ENCODE assay signal across 3 worm cellular contexts in the genomic region with DNA sequence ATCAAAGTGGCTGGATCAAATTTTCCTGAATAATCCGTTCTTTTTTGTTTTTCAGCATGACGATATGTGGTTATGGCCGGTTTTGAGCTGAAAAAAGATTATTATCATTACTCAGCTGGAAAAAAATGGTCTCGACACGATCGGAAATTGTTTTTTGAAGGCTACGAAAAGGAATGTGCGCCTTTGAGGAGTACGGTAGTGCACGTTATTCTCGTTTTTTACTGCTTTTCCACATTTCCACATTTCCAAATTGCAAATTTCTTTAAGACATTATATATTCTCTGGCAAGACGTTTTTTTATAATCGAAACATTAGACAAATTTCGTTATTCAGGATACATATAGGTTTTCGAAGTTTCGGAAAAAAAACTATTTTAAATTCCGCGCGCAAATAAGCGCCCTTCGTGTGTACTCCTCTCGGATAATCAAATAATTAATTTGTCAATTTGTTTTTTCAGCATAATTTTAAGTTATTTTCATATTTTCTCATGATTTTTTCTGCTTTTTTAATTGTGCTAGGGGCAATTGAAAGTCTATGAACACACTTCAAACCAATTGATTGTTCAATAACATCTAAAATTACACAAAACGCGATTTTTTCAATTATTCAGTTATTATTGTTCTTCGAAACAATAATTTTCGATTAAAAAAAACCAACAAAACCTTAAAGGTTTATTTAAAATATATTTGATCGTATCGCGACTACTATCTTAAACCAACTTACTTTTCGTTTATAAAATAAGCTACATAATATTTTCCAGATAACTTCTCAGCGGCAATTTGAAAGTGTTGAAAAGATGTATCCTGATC.
TF ChIP-seq lines count a peak whose summit lies in the region.

A gene (plus strand): TSS at position 759 of the 809 bp plus-strand sequence.

TF ChIP-seq in whole organism, L1 larva, 84 proteins besides CTCF, POLR2A, EP300 and RAD21:
- peak in 1 of 2 experiments; percentile 29 for TF ChIP-seq efl-1 (optimal IDR thresholded peaks at IDR 0.05; lab: Kevin White, UChicago)
- TF ChIP-seq efl-1 (GFP tag; optimal IDR thresholded peaks at IDR 0.05 in 1 of 2; lab: Kevin White, UChicago), result peak; percentile 33 to 93
- TF ChIP-seq lin-13 (GFP tag; optimal IDR thresholded peaks at IDR 0.05; lab: Kevin White, UChicago), result no peak
- TF ChIP-seq lin-35 (GFP tag; optimal IDR thresholded peaks at IDR 0.05; lab: Kevin White, UChicago), result peak in 1 of 2 experiments; percentile 62
- no peak for TF ChIP-seq ceh-90 (tag; optimal IDR thresholded peaks at IDR 0.05; lab: Kevin White, UChicago)
- peak in 2 of 3 experiments; percentile 4 to 36 for TF ChIP-seq dpl-1 (GFP tag; optimal IDR thresholded peaks at IDR 0.05; lab: Kevin White, UChicago)
- TF ChIP-seq C04F5.9 (tag; optimal IDR thresholded peaks at IDR 0.05; lab: Kevin White, UChicago), result no peak

TF ChIP-seq in whole organism, L4 larva, 104 proteins besides CTCF, POLR2A, EP300 and RAD21:
- TF ChIP-seq ceh-82 (tag; optimal IDR thresholded peaks at IDR 0.05; lab: Kevin White, UChicago), result no peak
- peak; percentile 25 for TF ChIP-seq dpl-1 (GFP tag; optimal IDR thresholded peaks at IDR 0.05; lab: Kevin White, UChicago)
- TF ChIP-seq tra-1 (GFP tag; IDR thresholded peaks at IDR 0.05; lab: Robert Waterston, UW), result no peak
- TF ChIP-seq aha-1 (tag; lab: Kevin White, UChicago), result peak; percentile 83
TF ChIP-seq in whole organism, L4 larva: peak in this region for 2.

TF ChIP-seq in whole organism, young adult, 124 proteins besides CTCF, POLR2A, EP300 and RAD21:
- peak; percentile 44 for TF ChIP-seq madf-6 (GFP tag; IDR thresholded peaks at IDR 0.05; lab: Robert Waterston, UW)
- no peak for TF ChIP-seq ztf-22 (GFP tag; optimal IDR thresholded peaks at IDR 0.05; lab: Kevin White, UChicago)
- TF ChIP-seq hsf-1 (GFP tag; IDR thresholded peaks at IDR 0.05; lab: Robert Waterston, UW), result no peak
- TF ChIP-seq Y95B8A.8 (GFP tag; IDR thresholded peaks at IDR 0.05; lab: Robert Waterston, UW), result no peak
- peak; percentile 84 for TF ChIP-seq ceh-91 (GFP tag; IDR thresholded peaks at IDR 0.05; lab: Robert Waterston, UW)
- TF ChIP-seq lsy-27 (tag; optimal IDR thresholded peaks at IDR 0.05; lab: Kevin White, UChicago; ENCODE audit: borderline replicate concordance, insufficient read depth), result no peak
- no peak for TF ChIP-seq F55B11.4 (tag; optimal IDR thresholded peaks at IDR 0.05; lab: Kevin White, UChicago; ENCODE audit: borderline replicate concordance, insufficient read depth)
- TF ChIP-seq hmg-1.2 (GFP tag; IDR thresholded peaks at IDR 0.05; lab: Robert Waterston, UW), result no peak
- no peak for TF ChIP-seq rpc-1 (optimal IDR thresholded peaks at IDR 0.05; lab: Kevin White, UChicago)
- TF ChIP-seq rpc-1 (tag; optimal IDR thresholded peaks at IDR 0.05; lab: Kevin White, UChicago), result no peak
- TF ChIP-seq lsl-1 (GFP tag; optimal IDR thresholded peaks at IDR 0.05; lab: Kevin White, UChicago), result peak; percentile 74
- peak; percentile 1 for TF ChIP-seq efl-1 (GFP tag; optimal IDR thresholded peaks at IDR 0.05; lab: Kevin White, UChicago)
- peak; percentile 55; the same call in 1 of the 2 replicates for TF ChIP-seq F33H1.4 (GFP tag; IDR thresholded peaks at IDR 0.05; lab: Robert Waterston, UW)
- TF ChIP-seq nfyb-1 (GFP tag; IDR thresholded peaks at IDR 0.05; lab: Robert Waterston, UW), result no peak
- TF ChIP-seq lin-40 (tag; optimal IDR thresholded peaks at IDR 0.05; lab: Kevin White, UChicago), result no peak
- TF ChIP-seq mcd-1 (GFP tag; IDR thresholded peaks at IDR 0.05; lab: Robert Waterston, UW), result no peak
- no peak for TF ChIP-seq snpc-4 (GFP tag; optimal IDR thresholded peaks at IDR 0.05; lab: Kevin White, UChicago)
- TF ChIP-seq snpc-4 (tag; optimal IDR thresholded peaks at IDR 0.05; lab: Kevin White, UChicago), result no peak
